Comparison of ENCODE assay signal across 5 worm cellular contexts in the genomic region with DNA sequence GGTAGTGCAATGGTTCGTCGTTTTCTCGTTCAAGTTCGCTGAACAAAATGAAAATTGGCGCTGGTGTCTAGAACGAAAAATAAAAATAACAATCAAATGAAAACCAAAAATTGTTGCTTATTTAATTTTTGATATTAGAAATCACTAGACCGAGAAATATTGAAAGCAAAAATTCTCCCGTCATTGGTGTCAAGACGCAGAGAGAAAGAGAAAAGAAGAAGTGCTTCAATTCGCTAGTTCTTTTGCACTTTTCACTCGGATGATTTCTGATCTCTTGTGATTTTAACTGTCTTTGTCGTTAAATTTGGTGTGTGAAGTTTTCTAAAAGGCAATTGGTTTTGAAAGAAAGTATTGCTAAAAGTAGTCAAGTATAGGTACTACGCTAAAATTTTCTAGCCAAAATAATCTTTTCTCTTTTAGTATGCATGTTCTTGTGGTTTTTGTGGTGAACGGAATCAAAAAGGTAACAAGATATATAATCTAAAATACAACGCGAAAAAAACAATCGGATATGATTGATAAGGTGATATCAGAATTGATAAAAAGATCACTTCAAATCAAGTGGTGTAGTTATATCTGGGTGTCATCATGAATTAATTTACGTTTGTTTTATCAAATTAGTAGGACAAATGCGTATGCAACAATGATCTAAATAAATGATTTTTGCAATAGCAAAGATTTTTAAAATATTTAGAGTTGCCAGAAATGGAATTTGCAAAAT.
TF ChIP-seq lines count a peak whose summit lies in the region.

No protein-coding gene starts in this region.

TF ChIP-seq in whole organism, L1 larva, 84 proteins besides CTCF, POLR2A, EP300 and RAD21:
- TF ChIP-seq nhr-71 (tag; optimal IDR thresholded peaks at IDR 0.05; lab: Kevin White, UChicago) (peak; percentile 10), ces-1 (GFP tag; optimal IDR thresholded peaks at IDR 0.05; lab: Kevin White, UChicago) (no peak), nhr-85 (tag; lab: Kevin White, UChicago) (peak; percentile 77), efl-1 (optimal IDR thresholded peaks at IDR 0.05; lab: Kevin White, UChicago) (peak in 1 of 2 experiments; percentile 10), efl-1 (GFP tag; optimal IDR thresholded peaks at IDR 0.05 in 1 of 2; lab: Kevin White, UChicago) (peak in 1 of 2 experiments; percentile 55), lin-14 (GFP tag; optimal IDR thresholded peaks at IDR 0.05; lab: Kevin White, UChicago) (peak; percentile 6), lsy-2 (tag; optimal IDR thresholded peaks at IDR 0.05; lab: Kevin White, UChicago) (no peak), elt-3 (tag; optimal IDR thresholded peaks at IDR 0.05; lab: Kevin White, UChicago) (peak in 5 of 6 experiments; percentile 55 to 81 (median 61)), egl-13 (tag; optimal IDR thresholded peaks at IDR 0.05; lab: Kevin White, UChicago) (no peak), ama-1 (optimal IDR thresholded peaks at IDR 0.05; lab: Kevin White, UChicago) (no peak), nhr-28 (tag; optimal IDR thresholded peaks at IDR 0.05; lab: Kevin White, UChicago) (no peak), blmp-1 (tag; optimal IDR thresholded peaks at IDR 0.05; lab: Kevin White, UChicago) (peak; percentile 7), ztf-4 (tag; optimal IDR thresholded peaks at IDR 0.05; lab: Kevin White, UChicago) (no peak), nhr-20 (tag; optimal IDR thresholded peaks at IDR 0.05; lab: Kevin White, UChicago) (peak; percentile 25)

TF ChIP-seq in whole organism, L2 larva, 48 proteins besides CTCF, POLR2A, EP300 and RAD21:
- TF ChIP-seq sma-9 (GFP tag; optimal IDR thresholded peaks at IDR 0.05; lab: Kevin White, UChicago) (peak; percentile 75), sma-9 (tag; optimal IDR thresholded peaks at IDR 0.05; lab: Kevin White, UChicago) (no peak), blmp-1 (tag; optimal IDR thresholded peaks at IDR 0.05; lab: Kevin White, UChicago; ENCODE audit: insufficient read depth) (peak; percentile 74), unc-55 (GFP tag; optimal IDR thresholded peaks at IDR 0.05; lab: Kevin White, UChicago) (peak; percentile 1), fos-1 (tag; optimal IDR thresholded peaks at IDR 0.05; lab: Kevin White, UChicago) (peak; percentile 11), crh-2 (tag; optimal IDR thresholded peaks at IDR 0.05; lab: Kevin White, UChicago) (no peak), nhr-77 (tag; optimal IDR thresholded peaks at IDR 0.05; lab: Kevin White, UChicago) (no peak), nhr-129 (tag; optimal IDR thresholded peaks at IDR 0.05; lab: Kevin White, UChicago) (peak; percentile 0), mbf-1 (tag; optimal IDR thresholded peaks at IDR 0.05; lab: Kevin White, UChicago) (no peak)

TF ChIP-seq in whole organism, L3 larva, 47 proteins besides CTCF, POLR2A, EP300 and RAD21:
- TF ChIP-seq pqm-1 (tag; optimal IDR thresholded peaks at IDR 0.05; lab: Kevin White, UChicago) = peak; percentile 21
- TF ChIP-seq elt-2 (tag; optimal IDR thresholded peaks at IDR 0.05; lab: Kevin White, UChicago) = peak; percentile 5
- no peak for TF ChIP-seq ceh-82 (tag; optimal IDR thresholded peaks at IDR 0.05; lab: Kevin White, UChicago)
- TF ChIP-seq nfya-1 (tag; optimal IDR thresholded peaks at IDR 0.05; lab: Kevin White, UChicago; ENCODE audit: insufficient read depth) = peak; percentile 33

TF ChIP-seq in whole organism, L4 larva, 104 proteins besides CTCF, POLR2A, EP300 and RAD21:
- TF ChIP-seq mdl-1 (tag; optimal IDR thresholded peaks at IDR 0.05; lab: Kevin White, UChicago) (peak in 1 of 2 experiments; percentile 31), zag-1 (tag; optimal IDR thresholded peaks at IDR 0.05; lab: Kevin White, UChicago) (no peak), ceh-44 (GFP tag; IDR thresholded peaks at IDR 0.05; lab: Robert Waterston, UW) (no peak), tra-1 (GFP tag; IDR thresholded peaks at IDR 0.05; lab: Robert Waterston, UW) (no peak), ZK337.2 (GFP tag; IDR thresholded peaks at IDR 0.05; lab: Robert Waterston, UW) (no peak), lin-15B (tag; optimal IDR thresholded peaks at IDR 0.05; lab: Kevin White, UChicago) (no peak), saeg-2 (GFP tag; IDR thresholded peaks at IDR 0.05; lab: Robert Waterston, UW) (no peak), attf-4 (tag; optimal IDR thresholded peaks at IDR 0.05; lab: Kevin White, UChicago) (no peak), lin-38 (GFP tag; IDR thresholded peaks at IDR 0.05; lab: Robert Waterston, UW) (no peak), nhr-11 (tag; optimal IDR thresholded peaks at IDR 0.05; lab: Kevin White, UChicago) (no peak), nhr-76 (tag; optimal IDR thresholded peaks at IDR 0.05; lab: Kevin White, UChicago) (no peak), daf-16 (GFP tag; optimal IDR thresholded peaks at IDR 0.05; lab: Kevin White, UChicago) (no peak), daf-16 (tag; optimal IDR thresholded peaks at IDR 0.05; lab: Kevin White, UChicago) (peak; percentile 44), unc-62 (GFP tag; optimal IDR thresholded peaks at IDR 0.05 in 1 of 2; lab: Kevin White, UChicago) (peak in 1 of 2 experiments; percentile 17), unc-62 (tag; optimal IDR thresholded peaks at IDR 0.05; lab: Kevin White, UChicago) (no peak), dve-1 (tag; optimal IDR thresholded peaks at IDR 0.05; lab: Kevin White, UChicago; ENCODE audit: insufficient read depth) (peak; percentile 38), fkh-10 (GFP tag; optimal IDR thresholded peaks at IDR 0.05; lab: Kevin White, UChicago) (no peak), nhr-28 (tag; optimal IDR thresholded peaks at IDR 0.05; lab: Kevin White, UChicago) (peak; percentile 47), duxl-1 (tag; optimal IDR thresholded peaks at IDR 0.05; lab: Kevin White, UChicago; ENCODE audit: poor library complexity) (no peak)

TF ChIP-seq in whole organism, mixed stage, embryonic, 35 proteins besides CTCF, POLR2A, EP300 and RAD21:
- TF ChIP-seq elt-3 (tag; optimal IDR thresholded peaks at IDR 0.05; lab: Kevin White, UChicago) (peak; percentile 14), elt-1 (tag; optimal IDR thresholded peaks at IDR 0.05; lab: Kevin White, UChicago; ENCODE audit: borderline replicate concordance, insufficient read depth) (no peak)

Comparison
In these comparisons a context has a peak if more than half of its experiments do, and no peak if none do; other contexts are left out.
1. Of the 29 proteins assayed by ChIP-seq in both whole organism, L4 larva and whole organism, L1 larva: peak only in whole organism, L4 larva: nhr-28; only in whole organism, L1 larva: none; in both: none; in neither: 26; mixed calls (peak in some experiments, not most) for 2.